Fruit fly (Drosophila melanogaster): ENCODE results near the gene PIG-H.

PIG-H gene

dm6 chr3R:8032923-8033478 is 33.4 kb downstream of the PIG-H start, which contains the start of the genes CG11035 and unc-45 (continued):
- no peak for TF ChIP-seq dan (GFP tag; IDR thresholded peaks at IDR 0.05)
- TF ChIP-seq CG1792 (GFP tag; optimal IDR thresholded peaks at IDR 0.05), result no peak
- no peak for TF ChIP-seq dati (GFP tag; IDR thresholded peaks at IDR 0.05)
- no peak for TF ChIP-seq CG6254 (GFP tag; optimal IDR thresholded peaks at IDR 0.05)
- no peak for TF ChIP-seq Side (GFP tag; optimal IDR thresholded peaks at IDR 0.05)
- no peak for TF ChIP-seq CG4282 (GFP tag; optimal IDR thresholded peaks at IDR 0.05)
- no peak for TF ChIP-seq onecut (GFP tag; IDR thresholded peaks at IDR 0.05)
- TF ChIP-seq CG2678 (tag; optimal IDR thresholded peaks at IDR 0.05), result no peak
- TF ChIP-seq Tbp (GFP tag; optimal IDR thresholded peaks at IDR 0.05), result no peak
- no peak for TF ChIP-seq yki (optimal IDR thresholded peaks at IDR 0.05)
- peak; percentile 22 for TF ChIP-seq CG15269 (tag; optimal IDR thresholded peaks at IDR 0.05)
- no peak for TF ChIP-seq kah (GFP tag; optimal IDR thresholded peaks at IDR 0.05)
- TF ChIP-seq Gug (GFP tag; IDR thresholded peaks at IDR 0.05), result no peak
- no peak for TF ChIP-seq sima (GFP tag; optimal IDR thresholded peaks at IDR 0.05)
- TF ChIP-seq CG1024 (GFP tag; IDR thresholded peaks at IDR 0.05), result no peak
- peak; percentile 59 for TF ChIP-seq CG2120 (GFP tag; optimal IDR thresholded peaks at IDR 0.05)
- TF ChIP-seq ERR (GFP tag; optimal IDR thresholded peaks at IDR 0.05), result no peak
- TF ChIP-seq Ada2b (GFP tag; IDR thresholded peaks at IDR 0.05), result no peak; the same call in 1 of the 2 replicates
- TF ChIP-seq CG10366 (GFP tag; IDR thresholded peaks at IDR 0.05), result no peak
- TF ChIP-seq cas (GFP tag; IDR thresholded peaks at IDR 0.05), result peak; percentile 50; the same call in 1 of the 2 replicates
- TF ChIP-seq lilli (GFP tag; optimal IDR thresholded peaks at IDR 0.05), result peak; percentile 40
- no peak for TF ChIP-seq bigmax (GFP tag; optimal IDR thresholded peaks at IDR 0.05)
- peak; percentile 27 for TF ChIP-seq unpg (GFP tag; optimal IDR thresholded peaks at IDR 0.05)
- TF ChIP-seq zfh2 (GFP tag; optimal IDR thresholded peaks at IDR 0.05), result no peak
- no peak for TF ChIP-seq Hsf (GFP tag; optimal IDR thresholded peaks at IDR 0.05)
- no peak for TF ChIP-seq CG31224 (GFP tag; IDR thresholded peaks at IDR 0.05)
- peak; percentile 64 for TF ChIP-seq CG17829 (tag; optimal IDR thresholded peaks at IDR 0.05)
- no peak; the same call in 1 of the 2 replicates for TF ChIP-seq slbo (GFP tag; IDR thresholded peaks at IDR 0.05)
- TF ChIP-seq PHDP (tag; optimal IDR thresholded peaks at IDR 0.05), result peak; percentile 44
- TF ChIP-seq Dip2 (GFP tag; IDR thresholded peaks at IDR 0.05), result no peak
- TF ChIP-seq Neu2 (GFP tag; optimal IDR thresholded peaks at IDR 0.05; ENCODE audit: borderline replicate concordance), result no peak
- TF ChIP-seq esg (GFP tag; conservative IDR thresholded peaks at IDR 0.05), result no peak
- TF ChIP-seq ind (GFP tag; optimal IDR thresholded peaks at IDR 0.05), result peak; percentile 47
- TF ChIP-seq Mrtf (GFP tag; IDR thresholded peaks at IDR 0.05), result no peak
- TF ChIP-seq CG15514 (GFP tag; optimal IDR thresholded peaks at IDR 0.05), result peak; percentile 99
- TF ChIP-seq schlank (tag; optimal IDR thresholded peaks at IDR 0.05), result no peak
- TF ChIP-seq zen (tag; optimal IDR thresholded peaks at IDR 0.05), result peak; percentile 21
- peak; percentile 78 for TF ChIP-seq unc-4 (GFP tag; IDR thresholded peaks at IDR 0.05; ENCODE audit: partially characterized antibody)
- no peak for TF ChIP-seq HHEX (GFP tag; optimal IDR thresholded peaks at IDR 0.05)
- TF ChIP-seq CG11696 (GFP tag; IDR thresholded peaks at IDR 0.05), result no peak
- no peak for TF ChIP-seq CG14014 (GFP tag; IDR thresholded peaks at IDR 0.05)
- TF ChIP-seq CG12744 (GFP tag; optimal IDR thresholded peaks at IDR 0.05), result no peak
- peak; percentile 47 for TF ChIP-seq Vsx1 (GFP tag; optimal IDR thresholded peaks at IDR 0.05)
- peak; percentile 72 for TF ChIP-seq Nf-YC (tag; optimal IDR thresholded peaks at IDR 0.05)
- no peak for TF ChIP-seq CG6765 (GFP tag; optimal IDR thresholded peaks at IDR 0.05)
- no peak for TF ChIP-seq mirr (GFP tag; optimal IDR thresholded peaks at IDR 0.05)
- peak; percentile 34 for TF ChIP-seq CG30403 (GFP tag; optimal IDR thresholded peaks at IDR 0.05)
- no peak for TF ChIP-seq ranshi (GFP tag; IDR thresholded peaks at IDR 0.05)
- TF ChIP-seq Atf3 (GFP tag; optimal IDR thresholded peaks at IDR 0.05), result no peak
- TF ChIP-seq exex (tag; optimal IDR thresholded peaks at IDR 0.05), result no peak
- no peak for TF ChIP-seq CG12071 (GFP tag; optimal IDR thresholded peaks at IDR 0.05)
- peak; percentile 76 for TF ChIP-seq CG16813 (GFP tag; IDR thresholded peaks at IDR 0.05; ENCODE audit: partially characterized antibody)

Data from whole organism, embryonic.